Fruit fly (Drosophila melanogaster): ENCODE data around the gene aop.

Gene aop

DNA sequence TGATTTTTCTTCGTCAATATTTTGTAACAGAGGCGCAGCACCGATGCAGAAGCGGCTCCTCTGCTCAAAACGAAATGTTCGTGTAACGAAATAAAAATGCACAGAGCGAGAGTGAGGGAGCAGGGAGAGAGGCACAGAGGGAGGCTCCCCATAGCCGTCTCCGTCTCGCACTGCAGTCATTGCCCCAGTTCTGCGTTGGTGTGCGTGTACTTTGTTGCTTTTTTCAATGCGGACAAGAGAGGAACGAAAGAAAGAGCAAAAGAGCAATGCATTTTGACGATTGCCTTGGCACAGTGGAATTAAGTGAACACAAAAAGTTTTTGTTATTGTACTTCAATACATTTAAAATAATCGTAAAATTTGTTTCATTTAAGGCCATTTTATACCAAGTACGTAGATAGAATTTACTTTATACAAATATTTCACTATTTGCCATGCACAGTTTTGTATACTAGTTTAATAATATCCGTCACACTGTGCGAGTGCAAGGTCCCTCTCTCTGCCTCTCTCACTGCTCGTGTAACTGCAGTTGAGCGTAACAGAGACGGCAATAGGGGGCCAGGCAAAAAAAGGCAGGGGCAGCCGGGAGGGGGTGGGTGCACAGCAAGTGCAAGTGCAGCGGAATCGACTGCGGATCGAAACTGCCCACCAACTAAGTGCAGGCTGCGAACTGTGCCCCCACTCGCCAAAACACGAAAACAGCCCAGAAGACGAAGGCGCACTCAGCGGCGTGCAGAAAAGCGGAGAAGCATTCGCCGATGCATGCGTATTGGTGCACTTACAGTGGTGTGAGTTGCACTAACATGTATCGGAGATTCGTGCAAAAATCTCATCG is 23.7 kb upstream of the aop start:
- peak; percentile 1 for TF ChIP-seq Abd-B (GFP tag; optimal IDR thresholded peaks at IDR 0.05)
- peak; percentile 100 for TF ChIP-seq fru (GFP tag; optimal IDR thresholded peaks at IDR 0.05)
- no peak for TF ChIP-seq Dfd (GFP tag; optimal IDR thresholded peaks at IDR 0.05)
- peak; percentile 100 for TF ChIP-seq br (GFP tag; optimal IDR thresholded peaks at IDR 0.05)
- peak; percentile 87 for TF ChIP-seq Dif (GFP tag; optimal IDR thresholded peaks at IDR 0.05; ENCODE audit: partially characterized antibody)
- TF ChIP-seq h (GFP tag; optimal IDR thresholded peaks at IDR 0.05): peak; percentile 100
- no peak for TF ChIP-seq usp (GFP tag; optimal IDR thresholded peaks at IDR 0.05)
- peak; percentile 100 for TF ChIP-seq woc (GFP tag; optimal IDR thresholded peaks at IDR 0.05)
- peak; percentile 97 for TF ChIP-seq sv (GFP tag; optimal IDR thresholded peaks at IDR 0.05)
- peak; percentile 24 for TF ChIP-seq N (GFP tag; optimal IDR thresholded peaks at IDR 0.05)
- TF ChIP-seq foxo (GFP tag; optimal IDR thresholded peaks at IDR 0.05): peak; percentile 98 to 100
- peak; percentile 98 for TF ChIP-seq dsf (GFP tag; optimal IDR thresholded peaks at IDR 0.05; ENCODE audit: borderline replicate concordance)
- peak; percentile 99 for TF ChIP-seq psq (GFP tag; optimal IDR thresholded peaks at IDR 0.05)
- peak; percentile 100 for TF ChIP-seq OdsH (GFP tag; optimal IDR thresholded peaks at IDR 0.05)
- TF ChIP-seq Hr78 (GFP tag; optimal IDR thresholded peaks at IDR 0.05): no peak
- TF ChIP-seq Sp1 (GFP tag; optimal IDR thresholded peaks at IDR 0.05): peak; percentile 100
- TF ChIP-seq sage (GFP tag; optimal IDR thresholded peaks at IDR 0.05): peak; percentile 99
- no peak for TF ChIP-seq lola (GFP tag; optimal IDR thresholded peaks at IDR 0.05)
- peak; percentile 99 for TF ChIP-seq tai (GFP tag; optimal IDR thresholded peaks at IDR 0.05)
- TF ChIP-seq Myc (optimal IDR thresholded peaks at IDR 0.05): no peak
- TF ChIP-seq ey (GFP tag; optimal IDR thresholded peaks at IDR 0.05): peak; percentile 100
- TF ChIP-seq CG32264 (GFP tag; optimal IDR thresholded peaks at IDR 0.05): peak; percentile 99
- peak; percentile 99 for TF ChIP-seq Jra (GFP tag; optimal IDR thresholded peaks at IDR 0.05)
- peak; percentile 94 for TF ChIP-seq Mio (GFP tag; optimal IDR thresholded peaks at IDR 0.05)
- peak; percentile 100 for TF ChIP-seq Hnf4 (GFP tag; optimal IDR thresholded peaks at IDR 0.05)
- no peak for TF ChIP-seq pan (optimal IDR thresholded peaks at IDR 0.05)
- peak; percentile 84 for TF ChIP-seq Hr83 (GFP tag; optimal IDR thresholded peaks at IDR 0.05; ENCODE audit: poor library complexity, severe bottlenecking)
- peak; percentile 54 for TF ChIP-seq jim (GFP tag; optimal IDR thresholded peaks at IDR 0.05)
- TF ChIP-seq GATAd (GFP tag; optimal IDR thresholded peaks at IDR 0.05): no peak
- TF ChIP-seq Rel (GFP tag; optimal IDR thresholded peaks at IDR 0.05): peak; percentile 100
- peak; percentile 64 for TF ChIP-seq Rel (tag; optimal IDR thresholded peaks at IDR 0.05)
- peak; percentile 99 for TF ChIP-seq brk (GFP tag; optimal IDR thresholded peaks at IDR 0.05)
- TF ChIP-seq Vsx2 (GFP tag; optimal IDR thresholded peaks at IDR 0.05; ENCODE audit: partially characterized antibody): peak; percentile 87
- peak; percentile 74 to 82 for TF ChIP-seq dl (GFP tag; optimal IDR thresholded peaks at IDR 0.05; ENCODE audit: insufficient read depth in 1 of 2, partially characterized antibody in 2 of 2)
- peak; percentile 99 for TF ChIP-seq dmrt93B (GFP tag; optimal IDR thresholded peaks at IDR 0.05)
- peak; percentile 100 for TF ChIP-seq HLH106 (tag; optimal IDR thresholded peaks at IDR 0.05)
- peak; percentile 97 for TF ChIP-seq CrebA (GFP tag; optimal IDR thresholded peaks at IDR 0.05; ENCODE audit: borderline replicate concordance)
- TF ChIP-seq rgr (GFP tag; optimal IDR thresholded peaks at IDR 0.05): peak; percentile 100
- TF ChIP-seq CG9705 (GFP tag; optimal IDR thresholded peaks at IDR 0.05): peak; percentile 98

DNA sequence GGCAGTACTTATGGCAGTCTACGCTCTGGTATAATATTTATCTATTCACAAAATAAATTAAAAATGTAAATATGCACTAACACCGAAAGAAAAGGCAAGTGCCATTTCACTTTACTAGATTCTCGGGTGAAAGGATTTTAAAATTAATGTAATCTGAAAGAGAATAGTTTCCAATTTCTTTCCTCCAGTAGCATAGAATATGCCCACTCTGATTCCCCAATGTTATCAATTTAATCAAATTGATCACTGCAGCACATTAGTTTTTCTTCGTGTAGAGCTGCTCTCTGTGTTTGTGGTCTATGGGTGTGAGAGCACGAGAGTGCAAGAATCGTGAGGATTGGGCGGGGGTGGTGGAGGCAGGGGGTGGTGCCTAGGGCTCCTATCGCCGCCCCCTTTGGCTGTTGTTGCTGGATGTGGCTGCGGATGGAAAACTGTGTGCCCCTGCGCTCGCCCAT is 22.6 kb upstream of the aop start:
- peak; percentile 78 for TF ChIP-seq Sp1 (GFP tag; optimal IDR thresholded peaks at IDR 0.05)
- TF ChIP-seq Hnf4 (GFP tag; optimal IDR thresholded peaks at IDR 0.05): peak; percentile 65
- TF ChIP-seq tai (GFP tag; optimal IDR thresholded peaks at IDR 0.05): peak; percentile 51
- no peak for TF ChIP-seq N (GFP tag; optimal IDR thresholded peaks at IDR 0.05)
- peak; percentile 61 for TF ChIP-seq sage (GFP tag; optimal IDR thresholded peaks at IDR 0.05)
- peak; percentile 48 for TF ChIP-seq psq (GFP tag; optimal IDR thresholded peaks at IDR 0.05)
- TF ChIP-seq CG32264 (GFP tag; optimal IDR thresholded peaks at IDR 0.05): peak; percentile 72
- TF ChIP-seq h (GFP tag; optimal IDR thresholded peaks at IDR 0.05): peak; percentile 85
- peak; percentile 7 for TF ChIP-seq CrebA (GFP tag; optimal IDR thresholded peaks at IDR 0.05; ENCODE audit: borderline replicate concordance)
- TF ChIP-seq foxo (GFP tag; optimal IDR thresholded peaks at IDR 0.05): peak in 1 of 2 experiments; percentile 82
- TF ChIP-seq Myc (optimal IDR thresholded peaks at IDR 0.05): no peak
- no peak for TF ChIP-seq Vsx2 (GFP tag; optimal IDR thresholded peaks at IDR 0.05; ENCODE audit: partially characterized antibody)
- peak; percentile 76 for TF ChIP-seq fru (GFP tag; optimal IDR thresholded peaks at IDR 0.05)
- TF ChIP-seq br (GFP tag; optimal IDR thresholded peaks at IDR 0.05): peak; percentile 76
- TF ChIP-seq jim (GFP tag; optimal IDR thresholded peaks at IDR 0.05): no peak
- no peak for TF ChIP-seq Dif (GFP tag; optimal IDR thresholded peaks at IDR 0.05; ENCODE audit: partially characterized antibody)
- peak; percentile 24 for TF ChIP-seq woc (GFP tag; optimal IDR thresholded peaks at IDR 0.05)
- TF ChIP-seq rgr (GFP tag; optimal IDR thresholded peaks at IDR 0.05): peak; percentile 78
- TF ChIP-seq dmrt93B (GFP tag; optimal IDR thresholded peaks at IDR 0.05): peak; percentile 58
- peak; percentile 78 for TF ChIP-seq ey (GFP tag; optimal IDR thresholded peaks at IDR 0.05)
- TF ChIP-seq Hr83 (GFP tag; optimal IDR thresholded peaks at IDR 0.05; ENCODE audit: poor library complexity, severe bottlenecking): no peak
- no peak for TF ChIP-seq Jra (GFP tag; optimal IDR thresholded peaks at IDR 0.05)
- TF ChIP-seq CG9705 (GFP tag; optimal IDR thresholded peaks at IDR 0.05): peak; percentile 25
- TF ChIP-seq brk (GFP tag; optimal IDR thresholded peaks at IDR 0.05): peak; percentile 47
- TF ChIP-seq sv (GFP tag; optimal IDR thresholded peaks at IDR 0.05): peak; percentile 64
- TF ChIP-seq OdsH (GFP tag; optimal IDR thresholded peaks at IDR 0.05): peak; percentile 73
- peak; percentile 74 for TF ChIP-seq HLH106 (tag; optimal IDR thresholded peaks at IDR 0.05)
- TF ChIP-seq lola (GFP tag; optimal IDR thresholded peaks at IDR 0.05): no peak
